Fruit fly (Drosophila melanogaster) whole organism, embryonic: ENCODE data around the gene CG42718.

Source experiments
- Atf3 ChIP-seq: fragments of 200-800 bp; sonication (Bioruptor generic); optimal IDR thresholded peaks from 3 replicates; lab custom pipeline; 2016; ENCODE audit warnings: missing biosample characterization, missing genetic modification characterization
- B-H1 ChIP-seq: fragments of 200-800 bp; sonication (Bioruptor generic); IDR thresholded peaks from 3 replicates; pipeline ENCODE4 v1.3.6; 2022; ENCODE audit warnings: missing biosample characterization, missing genetic modification characterization
- B-H2 ChIP-seq: fragments of 200-800 bp; sonication (Bioruptor generic); optimal IDR thresholded peaks from 2 replicates; lab custom pipeline; 2018; ENCODE audit warnings: missing biosample characterization, mild to moderate bottlenecking, missing genetic modification characterization
- C15 ChIP-seq: fragments of 200-800 bp; sonication (Bioruptor generic); IDR thresholded peaks from 3 replicates; pipeline ENCODE4 v1.3.6; 2022; ENCODE audit warnings: missing biosample characterization, missing genetic modification characterization
- CG10209 ChIP-seq: fragments of 200-800 bp; sonication (Bioruptor generic); optimal IDR thresholded peaks from 3 replicates; lab custom pipeline; 2017; ENCODE audit warnings: missing biosample characterization, mild to moderate bottlenecking, missing genetic modification characterization, missing genetic modification reagents
- CG10565 ChIP-seq: fragments of 200-800 bp; sonication (Bioruptor generic); optimal IDR thresholded peaks from 3 replicates; lab custom pipeline; 2016; ENCODE audit warnings: missing biosample characterization, mild to moderate bottlenecking, missing genetic modification characterization
- CG10654 ChIP-seq: fragments of 200-800 bp; sonication (Bioruptor generic); optimal IDR thresholded peaks from 2 replicates; lab custom pipeline; 2016; ENCODE audit warnings: missing biosample characterization, missing genetic modification characterization
- CG10979 ChIP-seq: fragments of 200-800 bp; sonication (Bioruptor generic); optimal IDR thresholded peaks from 2 replicates; lab custom pipeline; 2018; ENCODE audit warnings: missing biosample characterization, mild to moderate bottlenecking, missing genetic modification characterization, moderate library complexity
- CG11696 ChIP-seq: fragments of 200-800 bp; sonication (Bioruptor generic); IDR thresholded peaks from 2 replicates; pipeline ENCODE4 v1.3.6; 2022; ENCODE audit warnings: missing biosample characterization, missing genetic modification characterization
- CG13624 ChIP-seq: fragments of 200-800 bp; sonication (Bioruptor generic); optimal IDR thresholded peaks from 2 replicates; lab custom pipeline; 2016; ENCODE audit warnings: missing biosample characterization, missing genetic modification characterization
- CG14710 ChIP-seq: fragments of 200-800 bp; sonication (Bioruptor generic); optimal IDR thresholded peaks from 3 replicates; lab custom pipeline; 2019; ENCODE audit warnings: missing biosample characterization, mild to moderate bottlenecking, missing genetic modification characterization, moderate library complexity
- CG1529 ChIP-seq: fragments of 200-800 bp; sonication (Bioruptor generic); optimal IDR thresholded peaks from 3 replicates; lab custom pipeline; 2018; ENCODE audit warnings: missing biosample characterization, missing genetic modification characterization
- CG18011 ChIP-seq: fragments of 200-800 bp; sonication (Bioruptor generic); optimal IDR thresholded peaks from 2 replicates; lab custom pipeline; 2017; ENCODE audit warnings: missing biosample characterization, missing genetic modification characterization, mild to moderate bottlenecking, moderate library complexity, missing genotype
- CG2129 ChIP-seq: fragments of 200-800 bp; sonication (Bioruptor generic); IDR thresholded peaks from 2 replicates; pipeline ENCODE4 v1.3.6; 2022; ENCODE audit warnings: missing biosample characterization, missing genetic modification characterization; ENCODE audit not compliant: partially characterized antibody
- CG2889 ChIP-seq: fragments of 200-800 bp; sonication (Bioruptor generic); IDR thresholded peaks from 3 replicates; pipeline ENCODE4 v1.3.6; 2022; ENCODE audit warnings: missing biosample characterization, missing genetic modification characterization
- CG31224 ChIP-seq: fragments of 200-800 bp; sonication (Bioruptor generic); IDR thresholded peaks from 2 replicates; pipeline ENCODE4 v1.3.6; 2022; ENCODE audit warnings: missing biosample characterization, missing genetic modification characterization
- CG4730 ChIP-seq: fragments of 200-800 bp; sonication (Bioruptor generic); IDR thresholded peaks from 2 replicates; pipeline ENCODE4 v1.3.6; 2022; ENCODE audit warnings: missing biosample characterization, missing genetic modification characterization
- CG6254 ChIP-seq: fragments of 200-800 bp; sonication (Bioruptor generic); optimal IDR thresholded peaks from 3 replicates; lab custom pipeline; 2017; ENCODE audit warnings: mild to moderate bottlenecking, missing biosample characterization, missing genetic modification reagents, missing genetic modification characterization
- CG7963 ChIP-seq: fragments of 200-800 bp; sonication (Bioruptor generic); IDR thresholded peaks from 3 replicates; pipeline ENCODE4 v1.3.6; 2022; ENCODE audit warnings: missing biosample characterization, missing genetic modification characterization; ENCODE audit not compliant: partially characterized antibody
- CG8089 ChIP-seq: fragments of 200-800 bp; sonication (Bioruptor generic); optimal IDR thresholded peaks from 3 replicates; lab custom pipeline; 2016; ENCODE audit warnings: missing biosample characterization, missing genetic modification characterization
- CG8290 ChIP-seq, 3 experiments: fragments of 200-800 bp; sonication (Bioruptor generic); optimal IDR thresholded peaks; 2 replicates each; lab custom pipeline; 2016 to 2019; ENCODE audit warnings: missing biosample characterization in 3 of 3, missing genetic modification characterization in 3 of 3, mild to moderate bottlenecking in 2 of 3, moderate library complexity in 1 of 3
- CG9797 ChIP-seq: fragments of 200-800 bp; sonication (Bioruptor generic); optimal IDR thresholded peaks from 3 replicates; lab custom pipeline; 2018; ENCODE audit warnings: missing biosample characterization, mild to moderate bottlenecking, missing genetic modification characterization
- Dp ChIP-seq: fragments of 200-800 bp; sonication (Bioruptor generic); optimal IDR thresholded peaks from 2 replicates; lab custom pipeline; 2018; ENCODE audit warnings: missing biosample characterization, mild to moderate bottlenecking, missing genetic modification characterization, moderate library complexity
- ERR ChIP-seq: fragments of 200-800 bp; sonication (Bioruptor generic); optimal IDR thresholded peaks from 2 replicates; lab custom pipeline; 2016; ENCODE audit warnings: missing biosample characterization, missing genetic modification characterization
- Ets65A ChIP-seq: fragments of 200-800 bp; sonication (Bioruptor generic); peaks from one replicate; lab custom pipeline; 2016; ENCODE audit warnings: missing biosample characterization, missing genetic modification characterization
- HHEX ChIP-seq: fragments of 200-800 bp; sonication (Bioruptor generic); optimal IDR thresholded peaks from 3 replicates; lab custom pipeline; 2017; ENCODE audit warnings: missing biosample characterization, mild to moderate bottlenecking, missing genetic modification characterization, missing genetic modification reagents
- Hmx ChIP-seq: fragments of 200-800 bp; sonication (Bioruptor generic); optimal IDR thresholded peaks from 2 replicates; lab custom pipeline; 2016; ENCODE audit warnings: missing biosample characterization, missing genetic modification characterization
- Lim3 ChIP-seq: fragments of 200-800 bp; sonication (Bioruptor generic); IDR thresholded peaks from 2 replicates; pipeline ENCODE4 v1.3.6; 2022; ENCODE audit warnings: missing biosample characterization, missing genetic modification characterization
- NfI ChIP-seq: fragments of 200-800 bp; sonication (Bioruptor generic); optimal IDR thresholded peaks from 3 replicates; lab custom pipeline; 2018; ENCODE audit warnings: missing biosample characterization, mild to moderate bottlenecking, missing genetic modification characterization, moderate library complexity
- Optix ChIP-seq: fragments of 200-800 bp; sonication (Bioruptor generic); IDR thresholded peaks from 3 replicates; pipeline ENCODE4 v1.3.6; 2022; ENCODE audit warnings: missing biosample characterization, missing genetic modification characterization
- Sry-δ ChIP-seq: fragments of 200-800 bp; sonication (Bioruptor generic); optimal IDR thresholded peaks from 2 replicates; lab custom pipeline; 2016; ENCODE audit warnings: missing biosample characterization, missing genetic modification characterization
- abd-A ChIP-seq: fragments of 200-800 bp; sonication (Bioruptor generic); optimal IDR thresholded peaks from 3 replicates; lab custom pipeline; 2019; ENCODE audit warnings: missing biosample characterization, mild to moderate bottlenecking, missing genetic modification characterization, moderate library complexity
- ato ChIP-seq: fragments of 200-800 bp; sonication (Bioruptor generic); IDR thresholded peaks from 2 replicates; pipeline ENCODE4 v1.3.6; 2022; ENCODE audit warnings: missing biosample characterization, missing genetic modification characterization; ENCODE audit not compliant: partially characterized antibody
- bigmax ChIP-seq: fragments of 200-800 bp; sonication (Bioruptor generic); optimal IDR thresholded peaks from 2 replicates; lab custom pipeline; 2018; ENCODE audit warnings: missing biosample characterization, mild to moderate bottlenecking, missing genetic modification characterization
- br ChIP-seq: fragments of >200 bp; optimal IDR thresholded peaks from 2 replicates; lab custom pipeline; 2017
- bsh ChIP-seq, 2 experiments: fragments of 200-800 bp; sonication (Bioruptor generic); optimal IDR thresholded peaks; 2 replicates each; lab custom pipeline; 2017 to 2018; ENCODE audit warnings: mild to moderate bottlenecking in 2 of 2, missing biosample characterization in 2 of 2, missing genetic modification characterization in 2 of 2, moderate library complexity in 1 of 2
- chif ChIP-seq, 2 experiments: fragments of 200-800 bp; sonication (Bioruptor generic); optimal IDR thresholded peaks; 3 replicates each; lab custom pipeline; 2016; ENCODE audit warnings: missing biosample characterization in 2 of 2, missing genetic modification characterization in 2 of 2
- disco-r ChIP-seq: fragments of 200-800 bp; sonication (Bioruptor generic); optimal IDR thresholded peaks from 2 replicates; lab custom pipeline; 2016; ENCODE audit warnings: missing biosample characterization, missing genetic modification characterization
- ewg ChIP-seq: fragments of 200-800 bp; sonication (Bioruptor generic); optimal IDR thresholded peaks from 3 replicates; lab custom pipeline; 2017; ENCODE audit warnings: mild to moderate bottlenecking, missing biosample characterization, missing genetic modification reagents, missing genetic modification characterization
- gro ChIP-seq: fragments of 200-800 bp; sonication (Bioruptor generic); optimal IDR thresholded peaks from 2 replicates; lab custom pipeline; 2016; ENCODE audit warnings: missing biosample characterization, missing genetic modification characterization
- insv ChIP-seq, 2 experiments: fragments of 200-800 bp; sonication (Bioruptor generic); optimal IDR thresholded peaks; 3 replicates each; lab custom pipeline; 2016 to 2018; ENCODE audit warnings: missing biosample characterization in 2 of 2, missing genetic modification characterization in 2 of 2
- luna ChIP-seq: fragments of 200-800 bp; sonication (Bioruptor generic); optimal IDR thresholded peaks from 2 replicates; lab custom pipeline; 2016; ENCODE audit warnings: missing biosample characterization, missing genetic modification characterization
- nerfin-1 ChIP-seq: fragments of 200-800 bp; sonication (Bioruptor generic); optimal IDR thresholded peaks from 3 replicates; lab custom pipeline; 2019; ENCODE audit warnings: missing biosample characterization, mild to moderate bottlenecking, missing genetic modification characterization, moderate library complexity
- pita ChIP-seq: fragments of 200-800 bp; sonication (Bioruptor generic); optimal IDR thresholded peaks from 2 replicates; lab custom pipeline; 2017; ENCODE audit warnings: missing biosample characterization, mild to moderate bottlenecking, missing genetic modification characterization
- pnt ChIP-seq: fragments of 200-800 bp; sonication (Bioruptor generic); optimal IDR thresholded peaks from 3 replicates; lab custom pipeline; 2016; ENCODE audit warnings: missing biosample characterization, missing genetic modification characterization
- prd ChIP-seq, 3 experiments: fragments of >200 bp in 2 of 3; fragments of 200-800 bp in 1 of 3; sonication (Bioruptor generic) in 1 of 3; optimal IDR thresholded peaks in 2 of 3; IDR thresholded peaks in 1 of 3; 2 replicates in 2 of 3; 3 replicates in 1 of 3; pipeline versions ENCODE4 v1.3.6 to Lab custom; 2017 to 2022; ENCODE audit warnings: missing biosample characterization in 1 of 3, missing genetic modification characterization in 1 of 3
- run ChIP-seq: fragments of 200-800 bp; sonication (Bioruptor generic); optimal IDR thresholded peaks from 3 replicates; lab custom pipeline; 2018; ENCODE audit warnings: missing biosample characterization, mild to moderate bottlenecking, missing genetic modification characterization
- scrt ChIP-seq: fragments of 200-800 bp; sonication (Bioruptor generic); optimal IDR thresholded peaks from 2 replicates; lab custom pipeline; 2018; ENCODE audit warnings: missing biosample characterization, mild to moderate bottlenecking, missing genetic modification characterization, moderate library complexity
- sr ChIP-seq: fragments of 200-800 bp; sonication (Bioruptor generic); IDR thresholded peaks from 3 replicates; pipeline ENCODE4 v1.3.6; 2022; ENCODE audit warnings: missing biosample characterization, missing genetic modification characterization
- trem ChIP-seq: fragments of 200-800 bp; optimal IDR thresholded peaks from 3 replicates; lab custom pipeline; 2019; ENCODE audit warnings: missing biosample characterization, mild to moderate bottlenecking, missing genetic modification characterization, moderate library complexity
- unpg ChIP-seq: fragments of 200-800 bp; sonication (Bioruptor generic); optimal IDR thresholded peaks from 3 replicates; lab custom pipeline; 2018; ENCODE audit warnings: missing biosample characterization, mild to moderate bottlenecking, missing genetic modification characterization, moderate library complexity

Gene CG42718

dm6 chr3L:16286258-16286657 is 34.8 kb downstream of the CG42718 start (continued):
- no peak for TF ChIP-seq ERR (GFP tag; lab: Kevin White, UChicago)
- TF ChIP-seq B-H1 (GFP tag; lab: Robert Waterston, UW) = no peak
- no peak for TF ChIP-seq CG4730 (GFP tag; lab: Robert Waterston, UW)
- TF ChIP-seq CG2129 (GFP tag; lab: Robert Waterston, UW) = no peak
- no peak for TF ChIP-seq scrt (GFP tag; lab: Kevin White, UChicago)
- TF ChIP-seq Atf3 (GFP tag; lab: Kevin White, UChicago) = no peak
- TF ChIP-seq CG9797 = no peak
- peak; percentile 21 for TF ChIP-seq abd-A (tag; lab: Kevin White, UChicago)
- TF ChIP-seq Lim3 (GFP tag; lab: Robert Waterston, UW) = no peak
- no peak for TF ChIP-seq disco-r (GFP tag; lab: Kevin White, UChicago)
- no peak for TF ChIP-seq CG1529 (GFP tag; lab: Kevin White, UChicago)
- TF ChIP-seq Optix (GFP tag; lab: Robert Waterston, UW) = no peak
- peak; percentile 12 to 16 for TF ChIP-seq bsh (GFP tag; optimal IDR thresholded peaks at IDR 0.05; lab: Kevin White, UChicago)
- peak; percentile 52 for TF ChIP-seq unpg (GFP tag; lab: Kevin White, UChicago)
- no peak for TF ChIP-seq CG13624 (GFP tag; lab: Kevin White, UChicago)
- TF ChIP-seq CG2889 (GFP tag; lab: Robert Waterston, UW) = no peak
- TF ChIP-seq CG31224 (GFP tag; lab: Robert Waterston, UW) = no peak
- TF ChIP-seq pita (GFP tag; lab: Kevin White, UChicago) = no peak
- no peak for TF ChIP-seq CG18011 (GFP tag; lab: Kevin White, UChicago)
- TF ChIP-seq CG10565 (GFP tag; lab: Kevin White, UChicago) = no peak
- no peak for TF ChIP-seq Hmx (GFP tag; lab: Kevin White, UChicago)
- TF ChIP-seq ewg (GFP tag; lab: Kevin White, UChicago) = no peak
- TF ChIP-seq CG6254 = no peak
- TF ChIP-seq HHEX = no peak
- no peak for TF ChIP-seq trem (tag; lab: Kevin White, UChicago)
- no peak for TF ChIP-seq chif (GFP tag; optimal IDR thresholded peaks at IDR 0.05; lab: Kevin White, UChicago)
- TF ChIP-seq B-H2 (GFP tag; lab: Kevin White, UChicago) = no peak
- peak; percentile 3 for TF ChIP-seq pnt (GFP tag; lab: Kevin White, UChicago)
- no peak for TF ChIP-seq CG10654 (GFP tag; lab: Kevin White, UChicago)
- TF ChIP-seq C15 (GFP tag; lab: Robert Waterston, UW) = 0 out of 3 replicates have a peak, but pooled peaks have one; percentile 15
- TF ChIP-seq CG11696 (GFP tag; lab: Robert Waterston, UW) = no peak
- no peak for TF ChIP-seq CG10979
- no peak for TF ChIP-seq CG8089 (GFP tag; lab: Kevin White, UChicago)
- TF ChIP-seq Ets65A (GFP tag; lab: Kevin White, UChicago) = peak; percentile 29
- TF ChIP-seq bigmax (GFP tag; lab: Kevin White, UChicago) = no peak
- TF ChIP-seq prd (optimal IDR thresholded peaks at IDR 0.05; lab: Kevin White, UChicago) = no peak
- TF ChIP-seq prd (GFP tag; IDR thresholded peaks at IDR 0.05; lab: Robert Waterston, UW) = no peak
- no peak for TF ChIP-seq luna (GFP tag; lab: Kevin White, UChicago)
- TF ChIP-seq ato (GFP tag; lab: Robert Waterston, UW) = no peak
- no peak for TF ChIP-seq gro (GFP tag; lab: Kevin White, UChicago)
- TF ChIP-seq nerfin-1 (tag; lab: Kevin White, UChicago) = no peak
- no peak for TF ChIP-seq CG7963 (GFP tag; lab: Robert Waterston, UW)
- TF ChIP-seq CG10209 (GFP tag; lab: Kevin White, UChicago) = no peak
- peak; percentile 6 for TF ChIP-seq run
- no peak for TF ChIP-seq sr (GFP tag; lab: Robert Waterston, UW)
- no peak for TF ChIP-seq CG14710 (tag; lab: Kevin White, UChicago)
- TF ChIP-seq insv (GFP tag; optimal IDR thresholded peaks at IDR 0.05; lab: Kevin White, UChicago) = no peak
- no peak for TF ChIP-seq NfI (GFP tag; lab: Kevin White, UChicago)
- TF ChIP-seq Sry-δ (GFP tag; lab: Kevin White, UChicago) = no peak
- no peak for TF ChIP-seq br (lab: Kevin White, UChicago)
- no peak for TF ChIP-seq CG8290 (GFP tag; optimal IDR thresholded peaks at IDR 0.05; lab: Kevin White, UChicago)
- TF ChIP-seq CG8290 (tag; optimal IDR thresholded peaks at IDR 0.05; lab: Kevin White, UChicago) = peak in 1 of 2 experiments; percentile 46
- TF ChIP-seq Dp = no peak
